ENCODE assay signal across 2 worm cellular contexts in genomic region chrIII:5919799-5920387, ce11.
TF ChIP-seq lines count a peak whose summit lies in the region.

Gene tdo-2 (minus strand): TSS chrIII:5919955.
Gene C28H8.2 (plus strand): TSS chrIII:5920322.

TF ChIP-seq in whole organism, L1 larva, 84 proteins besides CTCF, POLR2A, EP300 and RAD21 (continued from another document):
- TF ChIP-seq mab-9 (GFP tag; IDR thresholded peaks at IDR 0.05; lab: Robert Waterston, UW): no peak
- no peak for TF ChIP-seq fkh-4 (tag; optimal IDR thresholded peaks at IDR 0.05; lab: Kevin White, UChicago; ENCODE audit: borderline replicate concordance)
- no peak for TF ChIP-seq hpl-2 (GFP tag; optimal IDR thresholded peaks at IDR 0.05; lab: Kevin White, UChicago)
- no peak for TF ChIP-seq nhr-84 (tag; optimal IDR thresholded peaks at IDR 0.05; lab: Kevin White, UChicago)
- peak; percentile 4 for TF ChIP-seq skn-1 (tag; optimal IDR thresholded peaks at IDR 0.05; lab: Kevin White, UChicago)
- peak; percentile 4 for TF ChIP-seq C16A3.4 (tag; optimal IDR thresholded peaks at IDR 0.05; lab: Kevin White, UChicago)
- no peak for TF ChIP-seq ama-1 (optimal IDR thresholded peaks at IDR 0.05; lab: Kevin White, UChicago)
- TF ChIP-seq pag-3 (tag; optimal IDR thresholded peaks at IDR 0.05; lab: Kevin White, UChicago; ENCODE audit: borderline replicate concordance, insufficient read depth): no peak
- no peak for TF ChIP-seq jun-1 (tag; optimal IDR thresholded peaks at IDR 0.05; lab: Kevin White, UChicago)
- peak; percentile 8 to 42 (median 27) for TF ChIP-seq dpl-1 (GFP tag; optimal IDR thresholded peaks at IDR 0.05; lab: Kevin White, UChicago)
- TF ChIP-seq xbp-1 (tag; optimal IDR thresholded peaks at IDR 0.05; lab: Kevin White, UChicago): peak; percentile 45
- peak; percentile 78 for TF ChIP-seq nhr-19 (GFP tag; conservative IDR thresholded peaks at IDR 0.05; lab: Robert Waterston, UW)
- TF ChIP-seq lin-13 (GFP tag; optimal IDR thresholded peaks at IDR 0.05; lab: Kevin White, UChicago): peak; percentile 7
- TF ChIP-seq nhr-77 (tag; optimal IDR thresholded peaks at IDR 0.05; lab: Kevin White, UChicago): no peak
- no peak for TF ChIP-seq ceh-8 (GFP tag; optimal IDR thresholded peaks at IDR 0.05; lab: Kevin White, UChicago)
- TF ChIP-seq efl-1 (optimal IDR thresholded peaks at IDR 0.05; lab: Kevin White, UChicago): peak in 1 of 2 experiments; percentile 17
- TF ChIP-seq efl-1 (GFP tag; optimal IDR thresholded peaks at IDR 0.05 in 1 of 2; lab: Kevin White, UChicago): peak in 1 of 2 experiments; percentile 93
- no peak for TF ChIP-seq aha-1 (tag; optimal IDR thresholded peaks at IDR 0.05; lab: Kevin White, UChicago)
- no peak for TF ChIP-seq pax-3 (tag; optimal IDR thresholded peaks at IDR 0.05; lab: Kevin White, UChicago)
- no peak for TF ChIP-seq unc-86 (tag; optimal IDR thresholded peaks at IDR 0.05; lab: Kevin White, UChicago)
- peak; percentile 37 for TF ChIP-seq lsy-2 (tag; optimal IDR thresholded peaks at IDR 0.05; lab: Kevin White, UChicago)
- peak; percentile 74 for TF ChIP-seq tbx-2 (tag; optimal IDR thresholded peaks at IDR 0.05; lab: Kevin White, UChicago)
- TF ChIP-seq ztf-4 (tag; optimal IDR thresholded peaks at IDR 0.05; lab: Kevin White, UChicago): peak; percentile 39
- peak; percentile 71 for TF ChIP-seq grh-1 (GFP tag; IDR thresholded peaks at IDR 0.05; lab: Robert Waterston, UW)
- no peak for TF ChIP-seq Y116A8C.19 (tag; optimal IDR thresholded peaks at IDR 0.05; lab: Kevin White, UChicago; ENCODE audit: borderline replicate concordance)
- TF ChIP-seq lir-3 (tag; optimal IDR thresholded peaks at IDR 0.05; lab: Kevin White, UChicago; ENCODE audit: poor library complexity): peak; percentile 22
- no peak for TF ChIP-seq nhr-76 (tag; optimal IDR thresholded peaks at IDR 0.05; lab: Kevin White, UChicago)
- TF ChIP-seq swsn-7 (tag; optimal IDR thresholded peaks at IDR 0.05; lab: Kevin White, UChicago): peak; percentile 17
- no peak for TF ChIP-seq sptf-1 (tag; optimal IDR thresholded peaks at IDR 0.05; lab: Kevin White, UChicago)
- no peak for TF ChIP-seq C04F5.9 (tag; optimal IDR thresholded peaks at IDR 0.05; lab: Kevin White, UChicago)
- TF ChIP-seq elt-2 (tag; optimal IDR thresholded peaks at IDR 0.05; lab: Kevin White, UChicago): no peak
- TF ChIP-seq lin-35 (GFP tag; optimal IDR thresholded peaks at IDR 0.05; lab: Kevin White, UChicago): peak in 1 of 2 experiments; percentile 77
- no peak for TF ChIP-seq rnt-1 (tag; optimal IDR thresholded peaks at IDR 0.05; lab: Kevin White, UChicago)
- no peak for TF ChIP-seq unc-30 (tag; optimal IDR thresholded peaks at IDR 0.05; lab: Kevin White, UChicago)
- TF ChIP-seq ets-5 (GFP tag; IDR thresholded peaks at IDR 0.05; lab: Robert Waterston, UW): no peak
- TF ChIP-seq zip-4 (GFP tag; optimal IDR thresholded peaks at IDR 0.05; lab: Kevin White, UChicago): no peak
- no peak for TF ChIP-seq ceh-90 (tag; optimal IDR thresholded peaks at IDR 0.05; lab: Kevin White, UChicago)
- TF ChIP-seq nhr-12 (tag; optimal IDR thresholded peaks at IDR 0.05; lab: Kevin White, UChicago): no peak
- TF ChIP-seq vab-15 (tag; optimal IDR thresholded peaks at IDR 0.05; lab: Kevin White, UChicago): peak; percentile 76

TF ChIP-seq in whole organism, L2 larva, 48 proteins besides CTCF, POLR2A, EP300 and RAD21 (continued from another document):
- TF ChIP-seq blmp-1 (tag; optimal IDR thresholded peaks at IDR 0.05; lab: Kevin White, UChicago; ENCODE audit: insufficient read depth): peak; percentile 80
